Fruit fly (Drosophila melanogaster) whole organism, embryonic: ENCODE data around the gene CG14868.

Experiments used
- B-H1 ChIP-seq: fragments of 200-800 bp; sonication (Bioruptor generic); IDR thresholded peaks from 3 replicates; pipeline ENCODE4 v1.3.6; 2022; ENCODE audit warnings: missing biosample characterization, missing genetic modification characterization
- B-H2 ChIP-seq: fragments of 200-800 bp; sonication (Bioruptor generic); optimal IDR thresholded peaks from 2 replicates; lab custom pipeline; 2018; ENCODE audit warnings: missing biosample characterization, mild to moderate bottlenecking, missing genetic modification characterization
- CG11247 ChIP-seq: fragments of 200-800 bp; sonication (Bioruptor generic); IDR thresholded peaks from 2 replicates; pipeline ENCODE4 v1.3.6; 2022; ENCODE audit warnings: missing biosample characterization, missing genetic modification characterization
- CG11398 ChIP-seq: fragments of 200-800 bp; sonication (Bioruptor generic); optimal IDR thresholded peaks from 2 replicates; lab custom pipeline; 2016; ENCODE audit warnings: missing biosample characterization, missing genetic modification characterization
- CG13296 ChIP-seq: fragments of 200-800 bp; sonication (Bioruptor generic); optimal IDR thresholded peaks from 3 replicates; lab custom pipeline; 2018; ENCODE audit warnings: missing biosample characterization, mild to moderate bottlenecking, missing genetic modification characterization
- CG14014 ChIP-seq: fragments of 200-800 bp; sonication (Bioruptor generic); IDR thresholded peaks from 2 replicates; pipeline ENCODE4 v1.3.6; 2022; ENCODE audit warnings: missing biosample characterization, missing genetic modification characterization
- CG14050 ChIP-seq: fragments of 200-800 bp; sonication (Bioruptor generic); IDR thresholded peaks from 3 replicates; pipeline ENCODE4 v1.3.6; 2022; ENCODE audit warnings: missing biosample characterization, missing genetic modification characterization
- CG14710 ChIP-seq: fragments of 200-800 bp; sonication (Bioruptor generic); optimal IDR thresholded peaks from 3 replicates; lab custom pipeline; 2019; ENCODE audit warnings: missing biosample characterization, mild to moderate bottlenecking, missing genetic modification characterization, moderate library complexity
- CG1603 ChIP-seq: fragments of 200-800 bp; sonication (Bioruptor generic); optimal IDR thresholded peaks from 2 replicates; lab custom pipeline; 2019; ENCODE audit warnings: missing biosample characterization, mild to moderate bottlenecking, missing genetic modification characterization, moderate library complexity
- CG17186 ChIP-seq: fragments of 200-800 bp; sonication (Bioruptor generic); optimal IDR thresholded peaks from 3 replicates; lab custom pipeline; 2017; ENCODE audit warnings: missing biosample characterization, missing genetic modification reagents, missing genetic modification characterization
- CG2712 ChIP-seq: fragments of 200-800 bp; optimal IDR thresholded peaks from 3 replicates; lab custom pipeline; 2019; ENCODE audit warnings: missing biosample characterization, mild to moderate bottlenecking, missing genetic modification characterization, moderate library complexity
- CG2875 ChIP-seq: fragments of 200-800 bp; sonication (Bioruptor generic); optimal IDR thresholded peaks from 2 replicates; lab custom pipeline; 2017; ENCODE audit warnings: missing biosample characterization, mild to moderate bottlenecking, missing genetic modification characterization, missing genetic modification reagents
- CG30431 ChIP-seq: fragments of 200-800 bp; sonication (Bioruptor generic); optimal IDR thresholded peaks from 2 replicates; lab custom pipeline; 2017; ENCODE audit warnings: missing biosample characterization, missing genetic modification characterization
- CG31441 ChIP-seq: fragments of 200-800 bp; sonication (Bioruptor generic); IDR thresholded peaks from 2 replicates; pipeline ENCODE4 v1.3.6; 2022; ENCODE audit warnings: missing biosample characterization, missing genetic modification characterization
- CG3995 ChIP-seq: fragments of 200-800 bp; sonication (Bioruptor generic); optimal IDR thresholded peaks from 3 replicates; lab custom pipeline; 2016; ENCODE audit warnings: missing biosample characterization, missing genetic modification characterization
- CG4282 ChIP-seq: fragments of 200-800 bp; sonication (Bioruptor generic); optimal IDR thresholded peaks from 2 replicates; lab custom pipeline; 2016; ENCODE audit warnings: missing biosample characterization, missing genetic modification characterization
- CG5953 ChIP-seq: fragments of 200-800 bp; sonication (Bioruptor generic); IDR thresholded peaks from 2 replicates; pipeline ENCODE4 v1.3.6; 2022; ENCODE audit warnings: missing biosample characterization, missing genetic modification characterization
- CG6765 ChIP-seq: fragments of 200-800 bp; sonication (Bioruptor generic); optimal IDR thresholded peaks from 3 replicates; lab custom pipeline; 2017; ENCODE audit warnings: missing biosample characterization, mild to moderate bottlenecking, missing genetic modification characterization
- CG7963 ChIP-seq: fragments of 200-800 bp; sonication (Bioruptor generic); IDR thresholded peaks from 3 replicates; pipeline ENCODE4 v1.3.6; 2022; ENCODE audit warnings: missing biosample characterization, missing genetic modification characterization; ENCODE audit not compliant: partially characterized antibody
- CG9876 ChIP-seq: fragments of 200-800 bp; sonication (Bioruptor generic); optimal IDR thresholded peaks from 2 replicates; lab custom pipeline; 2016; ENCODE audit warnings: missing biosample characterization, missing genetic modification characterization
- Camta ChIP-seq: fragments of 200-800 bp; sonication (Bioruptor generic); optimal IDR thresholded peaks from 2 replicates; lab custom pipeline; 2016; ENCODE audit warnings: missing biosample characterization, missing genetic modification characterization
- Chrac-16 ChIP-seq: fragments of 200-800 bp; sonication (Bioruptor generic); optimal IDR thresholded peaks from 3 replicates; lab custom pipeline; 2016; ENCODE audit warnings: missing biosample characterization, missing genetic modification characterization
- Dek ChIP-seq: fragments of 200-800 bp; sonication (Bioruptor generic); optimal IDR thresholded peaks from 3 replicates; lab custom pipeline; 2019; ENCODE audit warnings: missing biosample characterization, mild to moderate bottlenecking, missing genetic modification characterization, moderate library complexity
- MBD-R2 ChIP-seq: fragments of 200-800 bp; sonication (Bioruptor generic); IDR thresholded peaks from 2 replicates; pipeline ENCODE4 v1.3.6; 2022; ENCODE audit warnings: missing biosample characterization, missing genetic modification characterization
- Poxn ChIP-seq: fragments of 200-800 bp; sonication (Bioruptor generic); IDR thresholded peaks from 2 replicates; pipeline ENCODE4 v1.3.6; 2022; ENCODE audit warnings: missing biosample characterization, missing genetic modification characterization
- Ptx1 ChIP-seq: fragments of 200-800 bp; sonication (Bioruptor generic); IDR thresholded peaks from 2 replicates; pipeline ENCODE4 v1.3.6; 2022; ENCODE audit warnings: missing biosample characterization, missing genetic modification characterization
- Stat92E ChIP-seq, 3 experiments: fragments of >200 bp in 2 of 3; fragments of 200-800 bp in 1 of 3; sonication (Bioruptor generic) in 1 of 3; optimal IDR thresholded peaks; 2 replicates each; lab custom pipeline; 2017 to 2019; ENCODE audit warnings: missing biosample characterization in 3 of 3, missing genetic modification characterization in 3 of 3, mild to moderate bottlenecking in 1 of 3, moderate library complexity in 1 of 3
- TFAM ChIP-seq: fragments of 200-800 bp; sonication (Bioruptor generic); optimal IDR thresholded peaks from 2 replicates; lab custom pipeline; 2017; ENCODE audit warnings: missing biosample characterization, missing genetic modification characterization, inconsistent platforms
- Usf ChIP-seq: fragments of 200-800 bp; sonication (Bioruptor generic); optimal IDR thresholded peaks from 2 replicates; lab custom pipeline; 2017; ENCODE audit warnings: missing genotype, missing biosample characterization, missing genetic modification characterization
- YL-1 ChIP-seq: fragments of 200-800 bp; sonication (Bioruptor generic); optimal IDR thresholded peaks from 3 replicates; lab custom pipeline; 2017; ENCODE audit warnings: missing biosample characterization, mild to moderate bottlenecking, missing genetic modification characterization
- ato ChIP-seq: fragments of 200-800 bp; sonication (Bioruptor generic); IDR thresholded peaks from 2 replicates; pipeline ENCODE4 v1.3.6; 2022; ENCODE audit warnings: missing biosample characterization, missing genetic modification characterization; ENCODE audit not compliant: partially characterized antibody
- bigmax ChIP-seq: fragments of 200-800 bp; sonication (Bioruptor generic); optimal IDR thresholded peaks from 2 replicates; lab custom pipeline; 2018; ENCODE audit warnings: missing biosample characterization, mild to moderate bottlenecking, missing genetic modification characterization
- btn ChIP-seq: fragments of 200-800 bp; sonication (Bioruptor generic); optimal IDR thresholded peaks from 2 replicates; lab custom pipeline; 2016; ENCODE audit warnings: missing biosample characterization, missing genetic modification characterization
- chinmo ChIP-seq: fragments of 200-800 bp; sonication (Bioruptor generic); IDR thresholded peaks from 4 replicates; pipeline ENCODE4 v1.3.6; 2022; ENCODE audit warnings: missing biosample characterization, missing genetic modification characterization; ENCODE audit not compliant: partially characterized antibody
- crol ChIP-seq: fragments of 200-800 bp; sonication (Bioruptor generic); IDR thresholded peaks from 2 replicates; pipeline ENCODE4 v1.3.6; 2022; ENCODE audit warnings: missing biosample characterization, missing genetic modification characterization
- fru ChIP-seq: fragments of >200 bp; optimal IDR thresholded peaks from 2 replicates; lab custom pipeline; 2017
- ftz-f1 ChIP-seq: fragments of 200-800 bp; sonication (Bioruptor generic); optimal IDR thresholded peaks from 2 replicates; lab custom pipeline; 2016; ENCODE audit warnings: missing biosample characterization, missing genetic modification characterization
- gcm2 ChIP-seq: fragments of 200-800 bp; sonication (Bioruptor generic); optimal IDR thresholded peaks from 2 replicates; lab custom pipeline; 2016; ENCODE audit warnings: missing biosample characterization, missing genetic modification characterization
- kah ChIP-seq: fragments of 200-800 bp; sonication (Bioruptor generic); optimal IDR thresholded peaks from 2 replicates; lab custom pipeline; 2018; ENCODE audit warnings: missing biosample characterization, mild to moderate bottlenecking, missing genetic modification characterization
- knrl ChIP-seq: fragments of 200-800 bp; sonication (Bioruptor generic); IDR thresholded peaks from 3 replicates; pipeline ENCODE4 v1.3.6; 2022; ENCODE audit warnings: missing biosample characterization, missing genetic modification characterization; ENCODE audit not compliant: partially characterized antibody
- mirr ChIP-seq: fragments of 200-800 bp; sonication (Bioruptor generic); optimal IDR thresholded peaks from 3 replicates; lab custom pipeline; 2018; ENCODE audit warnings: missing biosample characterization, mild to moderate bottlenecking, missing genetic modification characterization
- nau ChIP-seq: fragments of 200-800 bp; sonication (Bioruptor generic); optimal IDR thresholded peaks from 3 replicates; lab custom pipeline; 2017; ENCODE audit warnings: missing biosample characterization, mild to moderate bottlenecking, missing genetic modification characterization, missing genetic modification reagents
- odd ChIP-seq: fragments of 200-800 bp; sonication (Bioruptor generic); optimal IDR thresholded peaks from 2 replicates; lab custom pipeline; 2017; ENCODE audit warnings: missing biosample characterization, mild to moderate bottlenecking, missing genetic modification characterization
- onecut ChIP-seq: fragments of 200-800 bp; sonication (Bioruptor generic); IDR thresholded peaks from 2 replicates; pipeline ENCODE4 v1.3.6; 2022; ENCODE audit warnings: missing biosample characterization, missing genetic modification characterization
- pan ChIP-seq, 4 experiments: fragments of >200 bp in 3 of 4; fragments of 200-800 bp in 1 of 4; sonication (Bioruptor generic) in 1 of 4; optimal IDR thresholded peaks in 3 of 4; IDR thresholded peaks in 1 of 4; 2 replicates each; pipeline versions ENCODE4 v1.3.6 to Lab custom; 2017 to 2022; ENCODE audit warnings: missing biosample characterization in 2 of 4, missing genetic modification characterization in 2 of 4, mixed read lengths in 1 of 4
- pita ChIP-seq: fragments of 200-800 bp; sonication (Bioruptor generic); optimal IDR thresholded peaks from 2 replicates; lab custom pipeline; 2017; ENCODE audit warnings: missing biosample characterization, mild to moderate bottlenecking, missing genetic modification characterization
- prd ChIP-seq, 3 experiments: fragments of >200 bp in 2 of 3; fragments of 200-800 bp in 1 of 3; sonication (Bioruptor generic) in 1 of 3; optimal IDR thresholded peaks in 2 of 3; IDR thresholded peaks in 1 of 3; 2 replicates in 2 of 3; 3 replicates in 1 of 3; pipeline versions ENCODE4 v1.3.6 to Lab custom; 2017 to 2022; ENCODE audit warnings: missing biosample characterization in 1 of 3, missing genetic modification characterization in 1 of 3
- seq ChIP-seq: fragments of 200-800 bp; sonication (Bioruptor generic); IDR thresholded peaks from 2 replicates; pipeline ENCODE4 v1.3.6; 2022; ENCODE audit warnings: missing biosample characterization, missing genetic modification characterization
- slbo ChIP-seq: fragments of 200-800 bp; sonication (Bioruptor generic); IDR thresholded peaks from 2 replicates; pipeline ENCODE4 v1.3.6; 2022; ENCODE audit warnings: missing biosample characterization, missing genetic modification characterization
- stc ChIP-seq: fragments of 200-800 bp; sonication (Bioruptor generic); IDR thresholded peaks from 2 replicates; pipeline ENCODE4 v1.3.6; 2022; ENCODE audit warnings: missing biosample characterization, missing genetic modification characterization

CG14868 gene

DNA sequence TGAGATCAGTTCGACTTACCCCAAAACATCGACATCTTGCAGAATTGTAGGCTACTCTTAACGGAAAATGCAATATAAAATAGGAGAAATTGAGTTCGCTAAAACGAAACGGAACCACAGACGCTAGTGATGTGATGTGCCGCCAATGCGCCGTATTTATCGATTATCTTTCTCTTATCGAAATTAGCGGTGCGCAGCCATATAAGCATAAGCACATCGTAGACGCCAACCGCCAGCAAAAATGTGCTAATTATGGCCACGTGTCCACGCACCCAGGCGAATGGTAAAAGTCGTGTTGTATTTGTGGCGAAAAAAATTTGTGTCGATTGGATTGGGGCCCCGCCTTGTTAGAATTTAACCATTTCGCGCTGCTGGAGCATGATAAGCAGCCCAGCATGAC lies 36.8 kb downstream of the CG14868 start, which contains the start of the genes Fkbp39 and Cyfip (continued):
- no peak for TF ChIP-seq CG30431 (GFP tag; lab: Kevin White, UChicago)
- TF ChIP-seq CG5953 (GFP tag; lab: Robert Waterston, UW), result no peak
- peak; percentile 52 for TF ChIP-seq CG9876 (GFP tag; lab: Kevin White, UChicago)
- 0 out of 4 replicates have a peak, but pooled peaks have one; percentile 65 for TF ChIP-seq chinmo (GFP tag; lab: Robert Waterston, UW)
- TF ChIP-seq kah (GFP tag; lab: Kevin White, UChicago), result peak; percentile 35
- TF ChIP-seq CG13296 (GFP tag; lab: Kevin White, UChicago), result peak; percentile 2
- peak; percentile 98 for TF ChIP-seq MBD-R2 (GFP tag; lab: Robert Waterston, UW)
- TF ChIP-seq B-H1 (GFP tag; lab: Robert Waterston, UW), result no peak
- 0 out of 2 replicates have a peak, but pooled peaks have one; percentile 5 for TF ChIP-seq crol (GFP tag; lab: Robert Waterston, UW)
- peak; percentile 40 for TF ChIP-seq Chrac-16 (GFP tag; lab: Kevin White, UChicago)
- peak; percentile 21 for TF ChIP-seq mirr (GFP tag; lab: Kevin White, UChicago)
- TF ChIP-seq fru (lab: Kevin White, UChicago), result no peak
- TF ChIP-seq gcm2 (GFP tag; lab: Kevin White, UChicago), result peak; percentile 14
- peak; percentile 18 for TF ChIP-seq CG3995
- 0 out of 2 replicates have a peak, but pooled peaks have one; percentile 20 for TF ChIP-seq CG11247 (GFP tag; lab: Robert Waterston, UW)
- TF ChIP-seq onecut, result peak; percentile 46
- peak; percentile 98 for TF ChIP-seq CG17186 (GFP tag; lab: Kevin White, UChicago)
- TF ChIP-seq slbo (GFP tag; lab: Robert Waterston, UW), result peak; percentile 76
- TF ChIP-seq CG1603, result peak; percentile 93
- TF ChIP-seq CG14050 (GFP tag; lab: Robert Waterston, UW), result no peak
- no peak for TF ChIP-seq pan (optimal IDR thresholded peaks at IDR 0.05; lab: Kevin White, UChicago)
- TF ChIP-seq pan (GFP tag; optimal IDR thresholded peaks at IDR 0.05 in 1 of 2, IDR thresholded peaks at IDR 0.05 in 1 of 2), result peak in 1 of 2 experiments; percentile 54
- no peak for TF ChIP-seq CG11398 (GFP tag; lab: Kevin White, UChicago)
- peak; percentile 75 for TF ChIP-seq CG14710 (tag; lab: Kevin White, UChicago)
- TF ChIP-seq bigmax, result peak; percentile 26
- TF ChIP-seq CG2875 (GFP tag; lab: Kevin White, UChicago), result no peak
- TF ChIP-seq btn, result no peak
- peak; percentile 81 for TF ChIP-seq pita
- no peak for TF ChIP-seq seq (GFP tag; lab: Robert Waterston, UW)
- no peak for TF ChIP-seq stc (GFP tag; lab: Robert Waterston, UW)
- TF ChIP-seq CG14014 (GFP tag; lab: Robert Waterston, UW), result peak; percentile 51; the same call in 1 of the 2 replicates
- peak; percentile 68 for TF ChIP-seq knrl (GFP tag; lab: Robert Waterston, UW)
- TF ChIP-seq Usf (GFP tag; lab: Kevin White, UChicago), result no peak
- peak; percentile 39; the same call in 1 of the 2 replicates for TF ChIP-seq Ptx1 (GFP tag; lab: Robert Waterston, UW)
- no peak for TF ChIP-seq CG6765 (GFP tag; lab: Kevin White, UChicago)
- peak; percentile 59; the same call in 2 of the 3 replicates for TF ChIP-seq CG7963 (GFP tag; lab: Robert Waterston, UW)
- TF ChIP-seq ftz-f1, result peak; percentile 73
- peak; percentile 30 for TF ChIP-seq Dek
- no peak for TF ChIP-seq odd
- peak; percentile 67 for TF ChIP-seq ato (GFP tag; lab: Robert Waterston, UW)
- TF ChIP-seq CG31441, result no peak
- no peak for TF ChIP-seq TFAM (GFP tag; lab: Kevin White, UChicago)
- peak in 1 of 3 experiments; percentile 61 for TF ChIP-seq Stat92E (GFP tag; optimal IDR thresholded peaks at IDR 0.05; lab: Kevin White, UChicago)
- peak; percentile 35 for TF ChIP-seq CG4282 (GFP tag; lab: Kevin White, UChicago)
- TF ChIP-seq prd (optimal IDR thresholded peaks at IDR 0.05; lab: Kevin White, UChicago), result no peak
- TF ChIP-seq prd (GFP tag; IDR thresholded peaks at IDR 0.05; lab: Robert Waterston, UW), result peak; percentile 46; the same call in 2 of the 3 replicates
- TF ChIP-seq Poxn (GFP tag; lab: Robert Waterston, UW), result no peak
- TF ChIP-seq B-H2 (GFP tag; lab: Kevin White, UChicago), result peak; percentile 77
- no peak for TF ChIP-seq nau (GFP tag; lab: Kevin White, UChicago)
- TF ChIP-seq CG2712 (tag; lab: Kevin White, UChicago), result peak; percentile 52
- TF ChIP-seq YL-1, result peak; percentile 98
- TF ChIP-seq Camta (GFP tag; lab: Kevin White, UChicago), result no peak
